Worm (Caenorhabditis elegans) whole organism, early embryonic: ENCODE data around the gene txdc-12.1.

Experiments
- B0310.2 ChIP-seq: sonication (generic microtip); optimal IDR thresholded peaks from 2 replicates; lab custom pipeline; 2016; ENCODE audit warnings: mild to moderate bottlenecking, missing genetic modification characterization, missing compliant biosample characterization
- F13C5.2 ChIP-seq: sonication (generic microtip); optimal IDR thresholded peaks from 2 replicates; lab custom pipeline; 2017; ENCODE audit warnings: mild to moderate bottlenecking, missing genetic modification characterization, inconsistent platforms, missing compliant biosample characterization
- ama-1 ChIP-seq: fragments of 150-350 bp; optimal IDR thresholded peaks from 2 replicates; lab custom pipeline; 2014
- ceh-13 ChIP-seq: fragments of 200-800 bp; sonication (Bioruptor generic); optimal IDR thresholded peaks from 2 replicates; lab custom pipeline; 2018; ENCODE audit warnings: mild to moderate bottlenecking, missing genetic modification characterization, missing compliant biosample characterization
- ets-7 ChIP-seq: sonication (generic microtip); optimal IDR thresholded peaks from 2 replicates; lab custom pipeline; 2016; ENCODE audit warnings: missing genotype, missing genetic modification characterization, missing compliant biosample characterization
- hmg-4 ChIP-seq: fragments of 200-800 bp; sonication (Bioruptor generic); optimal IDR thresholded peaks from 2 replicates; lab custom pipeline; 2018; ENCODE audit warnings: mild to moderate bottlenecking, missing genetic modification characterization, missing compliant biosample characterization
- pes-1 ChIP-seq: fragments of 200-800 bp; sonication (Bioruptor generic); IDR thresholded peaks from 2 replicates; pipeline ENCODE4 v1.3.6; 2022; ENCODE audit warnings: missing genetic modification reagents, missing genetic modification characterization, missing compliant biosample characterization
- sea-1 ChIP-seq: fragments of 200-800 bp; sonication (Bioruptor generic); conservative IDR thresholded peaks from 2 replicates; pipeline ENCODE4 v1.3.6; 2022; ENCODE audit warnings: missing genetic modification characterization, missing compliant biosample characterization
- tra-4 ChIP-seq: sonication (generic microtip); optimal IDR thresholded peaks from 2 replicates; lab custom pipeline; 2017; ENCODE audit warnings: missing genetic modification characterization, missing compliant biosample characterization

- peak; percentile 45 for TF ChIP-seq B0310.2 (tag; lab: Kevin White, UChicago)
- TF ChIP-seq ceh-13 = no peak
- TF ChIP-seq ets-7 (tag; lab: Kevin White, UChicago) = no peak
- TF ChIP-seq ama-1 = no peak
- no peak for TF ChIP-seq sea-1 (GFP tag; lab: Robert Waterston, UW)
- no peak for TF ChIP-seq hmg-4 (GFP tag; lab: Kevin White, UChicago)
- TF ChIP-seq tra-4 (tag; lab: Kevin White, UChicago) = no peak
- TF ChIP-seq F13C5.2 (tag; lab: Kevin White, UChicago) = no peak
- no peak; the same call in 1 of the 2 replicates for TF ChIP-seq pes-1 (GFP tag; lab: Robert Waterston, UW)
These were observed 25.6 kb upstream of the txdc-12.1 start for ce11 chrII:12214562-12214961.
